Worm (Caenorhabditis elegans) whole organism, L1 larva: ENCODE results near the gene pept-2.

Experiments used
- blmp-1 ChIP-seq: fragments of 150-350 bp; optimal IDR thresholded peaks from 2 replicates; lab custom pipeline; 2014; ENCODE audit warnings: missing biosample characterization, missing genetic modification characterization
- ceh-63 ChIP-seq: fragments of 200-800 bp; sonication (Bioruptor generic); optimal IDR thresholded peaks from 2 replicates; lab custom pipeline; 2018; ENCODE audit warnings: mild to moderate bottlenecking, missing genetic modification characterization, missing compliant biosample characterization
- dpl-1 ChIP-seq, 3 experiments: fragments of 150-350 bp in 2 of 3; sonication (generic microtip) in 1 of 3; optimal IDR thresholded peaks; 2 replicates each; lab custom pipeline; 2014 to 2017; ENCODE audit warnings: missing biosample characterization in 3 of 3, missing genetic modification characterization in 3 of 3, missing genetic modification reagents in 3 of 3
- fkh-10 ChIP-seq: sonication (generic microtip); optimal IDR thresholded peaks from 2 replicates; lab custom pipeline; 2017; ENCODE audit warnings: missing biosample characterization, missing genetic modification reagents, missing genetic modification characterization
- fos-1 ChIP-seq: fragments of 150-350 bp; optimal IDR thresholded peaks from 2 replicates; lab custom pipeline; 2014; ENCODE audit warnings: missing biosample characterization, missing genetic modification characterization
- lin-15B ChIP-seq: fragments of 150-350 bp; sonication (generic microtip); optimal IDR thresholded peaks from 3 replicates; lab custom pipeline; 2014; ENCODE audit warnings: missing biosample characterization, missing genetic modification characterization
- nhr-11 ChIP-seq: fragments of 150-350 bp; optimal IDR thresholded peaks from 2 replicates; lab custom pipeline; 2014; ENCODE audit warnings: missing biosample characterization, missing genetic modification characterization
- nhr-77 ChIP-seq: fragments of 150-350 bp; optimal IDR thresholded peaks from 2 replicates; lab custom pipeline; 2014; ENCODE audit warnings: missing biosample characterization, missing genetic modification characterization
- pag-3 ChIP-seq: sonication (generic microtip); optimal IDR thresholded peaks from 2 replicates; lab custom pipeline; 2017; ENCODE audit warnings: missing genetic modification characterization, mild to moderate bottlenecking, missing compliant biosample characterization, antibody characterized with exemption, borderline replicate concordance; ENCODE audit not compliant: insufficient read depth
- skn-1 ChIP-seq: fragments of 150-350 bp; optimal IDR thresholded peaks from 2 replicates; lab custom pipeline; 2014; ENCODE audit warnings: missing biosample characterization, missing genetic modification characterization

ce11 chrIV:10803973-10804372, 13.5 kb downstream of the pept-2 start:
- TF ChIP-seq fkh-10 (GFP tag; lab: Kevin White, UChicago), result no peak
- no peak for TF ChIP-seq dpl-1 (GFP tag; optimal IDR thresholded peaks at IDR 0.05; lab: Kevin White, UChicago)
- no peak for TF ChIP-seq skn-1 (tag; lab: Kevin White, UChicago)
- TF ChIP-seq nhr-77 (tag; lab: Kevin White, UChicago), result no peak
- no peak for TF ChIP-seq lin-15B (tag; lab: Kevin White, UChicago)
- TF ChIP-seq fos-1, result no peak
- no peak for TF ChIP-seq blmp-1 (tag; lab: Kevin White, UChicago)
- no peak for TF ChIP-seq pag-3
- no peak for TF ChIP-seq ceh-63 (GFP tag; lab: Kevin White, UChicago)
- TF ChIP-seq nhr-11 (tag; lab: Kevin White, UChicago), result no peak
